Worm (Caenorhabditis elegans): ENCODE data around the gene E02C12.12.

E02C12.12 gene

DNA sequence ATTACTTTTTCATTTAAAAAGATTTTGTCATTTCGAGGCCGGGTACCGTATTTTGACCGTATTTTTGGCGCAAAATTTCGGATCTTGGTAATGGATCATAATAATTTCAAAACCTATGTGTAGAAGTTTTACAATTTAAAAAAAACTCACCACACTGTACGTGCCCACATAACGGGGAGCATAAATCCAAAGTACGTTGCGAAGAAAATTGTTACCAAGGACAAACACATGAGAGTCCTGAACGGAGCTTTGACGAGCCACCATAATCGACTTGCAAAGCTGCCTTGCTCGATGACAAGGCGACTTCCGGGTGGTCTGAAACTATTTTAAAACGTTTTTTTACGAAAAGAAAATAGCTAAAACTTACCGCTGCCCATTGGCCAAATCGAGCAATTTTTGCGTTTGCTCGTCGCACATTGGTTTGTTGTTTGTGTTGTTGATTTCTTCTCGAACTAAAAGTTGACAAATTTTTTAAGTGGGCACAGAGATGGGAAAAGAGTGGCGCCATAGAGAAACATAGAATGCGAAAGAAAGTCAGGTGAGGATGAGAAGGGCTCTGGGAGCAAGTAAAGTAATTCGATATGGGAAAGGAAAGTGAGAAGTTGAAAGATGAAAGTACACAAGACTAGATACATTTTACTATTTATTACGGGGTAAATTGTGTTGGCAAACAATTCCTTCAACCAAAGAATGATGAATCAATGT lies 49.4 kb downstream of the E02C12.12 start:
- no peak for TF ChIP-seq ets-7 (tag; optimal IDR thresholded peaks at IDR 0.05)
- no peak for TF ChIP-seq hmg-4 (GFP tag; optimal IDR thresholded peaks at IDR 0.05)
- TF ChIP-seq aly-1 (tag; optimal IDR thresholded peaks at IDR 0.05), result no peak
